Worm (Caenorhabditis elegans) whole organism, mixed stage, embryonic: ENCODE measurements around the gene F11D5.1.

ENCODE experiments used
- ham-2 ChIP-seq: fragments of 200-800 bp; sonication (Bioruptor generic); optimal IDR thresholded peaks from 2 replicates; lab custom pipeline; 2018; ENCODE audit warnings: mild to moderate bottlenecking, missing genetic modification characterization, missing compliant biosample characterization
- mep-1 ChIP-seq: fragments of 150-350 bp; optimal IDR thresholded peaks from 2 replicates; lab custom pipeline; 2017; ENCODE audit warnings: missing biosample characterization, missing genetic modification reagents, missing genetic modification characterization, inconsistent platforms
- nhr-2 ChIP-seq: fragments of 150-350 bp; optimal IDR thresholded peaks from 2 replicates; lab custom pipeline; 2014; ENCODE audit warnings: missing biosample characterization, missing genetic modification characterization
- pha-4 ChIP-seq: fragments of 150-350 bp; optimal IDR thresholded peaks from 2 replicates; lab custom pipeline; 2018; ENCODE audit warnings: missing biosample characterization, missing genetic modification reagents, missing genetic modification characterization
- snpc-4 ChIP-seq: fragments of 150-350 bp; optimal IDR thresholded peaks from 2 replicates; lab custom pipeline; 2014; ENCODE audit warnings: missing biosample characterization, missing genetic modification characterization

DNA sequence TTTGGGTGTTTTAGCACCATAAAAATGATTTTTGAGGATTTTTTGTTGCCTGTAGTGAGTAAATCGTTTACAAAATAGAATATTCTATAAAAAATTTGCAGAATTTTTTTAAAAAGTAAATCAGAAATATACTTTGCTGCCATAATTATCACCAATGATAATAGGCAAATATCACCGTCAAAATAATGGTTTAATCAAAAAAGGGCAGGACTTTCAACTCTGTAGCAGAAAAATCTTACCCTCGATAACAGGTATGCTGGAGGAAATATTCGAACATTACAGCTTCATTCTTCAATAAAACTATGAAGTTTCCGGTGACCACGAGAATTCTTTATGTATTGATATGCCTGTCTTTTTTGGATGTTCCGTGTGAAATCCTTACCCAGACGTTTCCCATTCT is 43.7 kb upstream of the F11D5.1 start, which contains the start of gene K09C4.4:
- TF ChIP-seq mep-1 (tag; lab: Kevin White, UChicago) = no peak
- TF ChIP-seq snpc-4 (tag; lab: Kevin White, UChicago) = no peak
- TF ChIP-seq pha-4 (tag; lab: Kevin White, UChicago) = no peak
- no peak for TF ChIP-seq ham-2 (GFP tag; lab: Kevin White, UChicago)
- TF ChIP-seq nhr-2 (tag; lab: Kevin White, UChicago) = no peak
